Fruit fly (Drosophila melanogaster) whole organism, wandering third instar larva: Measurements from ENCODE around the gene Notum.

Experiments used
- CrebA ChIP-seq: fragments of 200-800 bp; sonication (Bioruptor generic); optimal IDR thresholded peaks from 2 replicates; lab custom pipeline; 2016; ENCODE audit warnings: missing biosample characterization, mild to moderate bottlenecking, missing genetic modification characterization, borderline replicate concordance
- Dfd ChIP-seq: fragments of >200 bp; optimal IDR thresholded peaks from 2 replicates; lab custom pipeline; 2017; ENCODE audit warnings: missing biosample characterization, missing genetic modification characterization
- Dif ChIP-seq: fragments of 200-275, 200-300 bp; sonication (Bioruptor generic); optimal IDR thresholded peaks from 2 replicates; lab custom pipeline; 2018; ENCODE audit warnings: missing biosample characterization, missing genetic modification characterization; ENCODE audit not compliant: partially characterized antibody
- HLH106 ChIP-seq: fragments of 200-800 bp; optimal IDR thresholded peaks from 3 replicates; lab custom pipeline; 2019; ENCODE audit warnings: missing biosample characterization, mild to moderate bottlenecking, missing genetic modification characterization, moderate library complexity
- Hnf4 ChIP-seq: fragments of 200-800 bp; sonication (Bioruptor generic); optimal IDR thresholded peaks from 2 replicates; lab custom pipeline; 2016; ENCODE audit warnings: missing biosample characterization, mild to moderate bottlenecking, missing genetic modification characterization
- Hr78 ChIP-seq: fragments of >200 bp; optimal IDR thresholded peaks from 2 replicates; lab custom pipeline; 2017; ENCODE audit warnings: missing biosample characterization, missing genetic modification characterization
- Hr83 ChIP-seq: fragments of 200-300 bp; sonication (Bioruptor generic); optimal IDR thresholded peaks from 2 replicates; lab custom pipeline; 2016; ENCODE audit warnings: missing biosample characterization, mild to moderate bottlenecking, missing genetic modification characterization, moderate library complexity; ENCODE audit not compliant: poor library complexity, severe bottlenecking
- Myc ChIP-seq: fragments of >200 bp; optimal IDR thresholded peaks from 2 replicates; lab custom pipeline; 2017
- N ChIP-seq: fragments of >200 bp; optimal IDR thresholded peaks from 2 replicates; lab custom pipeline; 2018; ENCODE audit warnings: missing biosample characterization, missing external identifiers, missing genetic modification characterization
- OdsH ChIP-seq: fragments of 200-800 bp; sonication (Bioruptor generic); optimal IDR thresholded peaks from 2 replicates; lab custom pipeline; 2016; ENCODE audit warnings: missing biosample characterization, mild to moderate bottlenecking, missing genetic modification characterization
- Rel ChIP-seq, 2 experiments: fragments of 200-800 bp; sonication (Bioruptor generic) in 1 of 2; optimal IDR thresholded peaks; 2 replicates in 1 of 2; 3 replicates in 1 of 2; lab custom pipeline; 2016 to 2019; ENCODE audit warnings: mild to moderate bottlenecking in 2 of 2, missing biosample characterization in 2 of 2, missing genetic modification characterization in 2 of 2, moderate library complexity in 1 of 2
- Sp1 ChIP-seq: fragments of 200-800 bp; sonication (Bioruptor generic); optimal IDR thresholded peaks from 3 replicates; lab custom pipeline; 2019; ENCODE audit warnings: missing biosample characterization, mild to moderate bottlenecking, missing genetic modification characterization, moderate library complexity
- Vsx2 ChIP-seq: fragments of 200-300, 225-300 bp; sonication (Bioruptor generic); optimal IDR thresholded peaks from 2 replicates; lab custom pipeline; 2018; ENCODE audit warnings: missing biosample characterization, missing genetic modification characterization; ENCODE audit not compliant: partially characterized antibody
- br ChIP-seq: fragments of 200-800 bp; sonication (Bioruptor generic); optimal IDR thresholded peaks from 2 replicates; lab custom pipeline; 2016; ENCODE audit warnings: missing biosample characterization, missing genetic modification characterization
- brk ChIP-seq: fragments of 200-800 bp; sonication (Bioruptor generic); optimal IDR thresholded peaks from 2 replicates; lab custom pipeline; 2016; ENCODE audit warnings: missing biosample characterization, mild to moderate bottlenecking, missing genetic modification characterization
- dsf ChIP-seq: sonication (Bioruptor generic); optimal IDR thresholded peaks from 2 replicates; lab custom pipeline; 2016; ENCODE audit warnings: missing biosample characterization, missing genetic modification characterization, borderline replicate concordance
- foxo ChIP-seq, 2 experiments: fragments of 200-800 bp; sonication (Bioruptor generic); optimal IDR thresholded peaks; 2 replicates in 1 of 2; 3 replicates in 1 of 2; lab custom pipeline; 2016 to 2017; ENCODE audit warnings: missing biosample characterization in 2 of 2, missing genetic modification characterization in 2 of 2
- fru ChIP-seq: fragments of 200-800 bp; sonication (Bioruptor generic); optimal IDR thresholded peaks from 3 replicates; lab custom pipeline; 2016; ENCODE audit warnings: missing biosample characterization, mild to moderate bottlenecking, missing genetic modification characterization
- h ChIP-seq: fragments of 200-800 bp; sonication (Bioruptor generic); optimal IDR thresholded peaks from 3 replicates; lab custom pipeline; 2016; ENCODE audit warnings: missing biosample characterization, mild to moderate bottlenecking, missing genetic modification characterization
- jim ChIP-seq: fragments of 175-275, 200-325 bp; sonication (Bioruptor generic); optimal IDR thresholded peaks from 2 replicates; lab custom pipeline; 2016; ENCODE audit warnings: missing biosample characterization, mild to moderate bottlenecking, missing genetic modification characterization
- psq ChIP-seq: fragments of 200-800 bp; sonication (Bioruptor generic); optimal IDR thresholded peaks from 3 replicates; lab custom pipeline; 2017; ENCODE audit warnings: missing biosample characterization, mild to moderate bottlenecking, missing genetic modification characterization, moderate library complexity
- rgr ChIP-seq: fragments of 200-800 bp; sonication (Bioruptor generic); optimal IDR thresholded peaks from 3 replicates; lab custom pipeline; 2016; ENCODE audit warnings: missing biosample characterization, mild to moderate bottlenecking, missing genetic modification characterization
- sv ChIP-seq: fragments of 200-800 bp; sonication (Bioruptor generic); optimal IDR thresholded peaks from 3 replicates; lab custom pipeline; 2016; ENCODE audit warnings: missing biosample characterization, missing genetic modification characterization
- tai ChIP-seq: sonication (Bioruptor generic); optimal IDR thresholded peaks from 2 replicates; lab custom pipeline; 2016; ENCODE audit warnings: missing biosample characterization, missing genetic modification characterization
- usp ChIP-seq: fragments of >200 bp; optimal IDR thresholded peaks from 2 replicates; lab custom pipeline; 2017; ENCODE audit warnings: missing biosample characterization, missing genetic modification characterization
- woc ChIP-seq: sonication (Bioruptor generic); optimal IDR thresholded peaks from 2 replicates; lab custom pipeline; 2016; ENCODE audit warnings: missing biosample characterization, mild to moderate bottlenecking, missing genetic modification characterization

Notum gene

dm6 chr3L:16010176-16010575 lies 13.1 kb upstream of the Notum start:
- no peak for TF ChIP-seq tai (GFP tag; lab: Kevin White, UChicago)
- no peak for TF ChIP-seq Hr83 (GFP tag; lab: Kevin White, UChicago)
- no peak for TF ChIP-seq Dfd (GFP tag; lab: Kevin White, UChicago)
- no peak for TF ChIP-seq usp (GFP tag; lab: Kevin White, UChicago)
- no peak for TF ChIP-seq Dif (GFP tag; lab: Kevin White, UChicago)
- TF ChIP-seq Vsx2 (GFP tag; lab: Kevin White, UChicago) = no peak
- no peak for TF ChIP-seq CrebA (GFP tag; lab: Kevin White, UChicago)
- TF ChIP-seq, all 38 proteins: peak for 0

DNA sequence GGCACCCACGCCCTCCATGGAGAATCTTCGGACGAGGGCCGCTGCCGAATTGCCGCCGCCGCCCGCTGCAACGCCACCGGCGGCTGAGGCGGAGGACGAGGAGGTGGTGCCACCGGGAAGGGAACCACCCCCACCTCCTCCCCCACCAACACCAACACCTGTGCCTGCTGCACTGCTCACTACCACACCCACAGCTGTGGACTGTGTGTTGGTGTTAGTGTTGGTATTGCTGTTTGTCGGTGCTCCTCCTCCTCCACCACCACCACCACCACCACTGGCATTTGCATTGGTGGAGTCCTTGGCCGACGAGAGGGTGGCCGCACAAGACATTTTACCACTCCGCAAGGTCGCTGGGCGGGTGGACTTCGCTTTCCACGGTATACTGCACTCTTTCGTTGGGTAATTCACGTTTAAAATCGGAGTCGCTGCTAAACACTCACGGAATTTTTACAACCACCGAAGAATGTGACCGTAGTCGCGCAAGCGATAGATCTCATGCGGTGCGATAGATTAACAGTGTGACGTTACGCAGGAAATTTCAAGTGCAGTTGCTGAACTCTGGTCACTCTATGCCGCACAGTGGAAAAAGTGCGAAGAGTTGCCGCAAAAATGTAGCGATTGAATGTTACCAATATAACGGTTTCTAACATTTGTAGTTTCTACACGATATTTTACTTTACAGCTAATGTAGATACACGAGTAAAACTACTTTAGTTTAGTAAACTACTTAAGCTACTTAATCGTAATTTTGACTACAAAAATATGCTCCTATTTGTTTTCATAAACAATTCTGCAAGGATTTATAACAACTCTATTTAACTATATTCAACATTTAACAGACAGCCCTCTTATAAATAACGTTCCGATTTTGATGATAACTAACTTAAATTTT lies 11.7 kb upstream of the Notum start, which contains the start of gene mib1:
TSS of gene mib1 (minus strand) at position 494 of the 892 bp plus-strand sequence.
- TF ChIP-seq usp (GFP tag; lab: Kevin White, UChicago) = no peak
- peak; percentile 34 for TF ChIP-seq fru (GFP tag; lab: Kevin White, UChicago)
- peak; percentile 29 for TF ChIP-seq psq
- no peak for TF ChIP-seq Hnf4 (GFP tag; lab: Kevin White, UChicago)
- TF ChIP-seq N (GFP tag; lab: Kevin White, UChicago) = peak; percentile 63
- TF ChIP-seq Dfd (GFP tag; lab: Kevin White, UChicago) = peak; percentile 85
- no peak for TF ChIP-seq Hr78 (GFP tag; lab: Kevin White, UChicago)
- TF ChIP-seq h = peak; percentile 14
- no peak for TF ChIP-seq rgr
- TF ChIP-seq woc (GFP tag; lab: Kevin White, UChicago) = peak; percentile 88
- peak; percentile 6 for TF ChIP-seq Myc (lab: Kevin White, UChicago)
- TF ChIP-seq tai (GFP tag; lab: Kevin White, UChicago) = no peak
- TF ChIP-seq foxo (GFP tag; optimal IDR thresholded peaks at IDR 0.05; lab: Kevin White, UChicago) = peak in 1 of 2 experiments; percentile 18
- TF ChIP-seq Rel (GFP tag; optimal IDR thresholded peaks at IDR 0.05; lab: Kevin White, UChicago) = no peak
- TF ChIP-seq Rel (tag; optimal IDR thresholded peaks at IDR 0.05; lab: Kevin White, UChicago) = peak; percentile 56
- peak; percentile 14 for TF ChIP-seq Dif (GFP tag; lab: Kevin White, UChicago)
- TF ChIP-seq HLH106 = peak; percentile 25
- TF ChIP-seq Sp1 (GFP tag; lab: Kevin White, UChicago) = peak; percentile 43
- peak; percentile 71 for TF ChIP-seq Hr83 (GFP tag; lab: Kevin White, UChicago)

dm6 chr3L:16012315-16012950 lies 10.8 kb upstream of the Notum start:
- no peak for TF ChIP-seq Dfd (GFP tag; lab: Kevin White, UChicago)
- no peak for TF ChIP-seq Vsx2 (GFP tag; lab: Kevin White, UChicago)
- TF ChIP-seq h = no peak
- TF ChIP-seq jim (GFP tag; lab: Kevin White, UChicago) = no peak
- TF ChIP-seq brk (GFP tag; lab: Kevin White, UChicago) = no peak
- TF ChIP-seq br (GFP tag; lab: Kevin White, UChicago) = no peak
- no peak for TF ChIP-seq fru (GFP tag; lab: Kevin White, UChicago)
- no peak for TF ChIP-seq OdsH (GFP tag; lab: Kevin White, UChicago)

DNA sequence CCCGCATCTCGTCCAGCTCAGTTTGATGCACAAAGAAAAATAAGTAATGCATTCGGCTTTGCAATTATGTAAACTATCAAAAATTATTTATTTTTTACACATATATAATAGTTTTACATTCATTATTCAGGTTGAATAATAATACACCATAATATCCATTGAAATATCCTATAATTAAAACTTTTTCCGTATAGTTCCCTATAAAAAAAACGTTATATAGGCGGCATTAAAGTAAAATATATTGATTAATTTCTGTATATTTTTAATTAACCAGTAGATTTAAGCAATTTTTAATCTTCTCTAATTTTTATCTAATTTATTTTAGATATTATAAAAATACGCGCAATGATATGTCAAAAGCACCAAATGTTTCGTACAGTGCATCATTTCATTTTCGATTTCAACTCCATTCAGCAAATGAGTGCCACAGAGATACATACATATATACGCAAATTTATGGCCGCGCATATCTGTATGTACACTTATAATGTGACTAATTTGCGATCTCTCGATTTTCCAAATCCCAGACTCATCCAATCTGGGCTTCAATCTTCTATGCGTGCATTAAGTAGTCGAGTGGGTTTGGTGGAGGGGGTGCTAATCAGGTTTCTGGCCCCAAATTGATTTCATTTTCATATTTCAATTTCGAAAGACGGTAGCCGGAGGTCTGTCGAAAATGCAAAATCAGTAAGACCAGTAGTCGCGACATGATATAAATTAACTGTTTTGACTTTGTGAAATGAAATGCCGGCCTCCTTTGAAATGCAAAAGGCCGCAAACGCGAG lies 9.9 kb upstream of the Notum start:
- TF ChIP-seq HLH106 = peak; percentile 18
- peak; percentile 16 for TF ChIP-seq Dfd (GFP tag; lab: Kevin White, UChicago)
- TF ChIP-seq Sp1 (GFP tag; lab: Kevin White, UChicago) = peak; percentile 11
- no peak for TF ChIP-seq dsf (GFP tag; lab: Kevin White, UChicago)
- no peak for TF ChIP-seq jim (GFP tag; lab: Kevin White, UChicago)
- no peak for TF ChIP-seq sv (GFP tag; lab: Kevin White, UChicago)
- TF ChIP-seq, all 38 proteins: peak for 3
